Fruit fly (Drosophila melanogaster) whole organism, embryonic: Measurements from ENCODE around the gene CG43796.
A peak's percentile ranks its signal among the peaks of the same experiment; 100 is the strongest.

Experiments used
- Abd-B ChIP-seq: fragments of 200-800 bp; sonication (Bioruptor generic); optimal IDR thresholded peaks from 2 replicates; lab custom pipeline; 2018; ENCODE audit warnings: missing biosample characterization, mild to moderate bottlenecking, missing genetic modification characterization, moderate library complexity
- Atf-2 ChIP-seq: fragments of 200-800 bp; sonication (Bioruptor generic); optimal IDR thresholded peaks from 2 replicates; lab custom pipeline; 2016; ENCODE audit warnings: missing biosample characterization, missing genetic modification characterization
- Atf6 ChIP-seq: fragments of 200-800 bp; sonication (Bioruptor generic); IDR thresholded peaks from 2 replicates; pipeline ENCODE4 v1.3.6; 2022; ENCODE audit warnings: missing biosample characterization, missing genetic modification characterization
- CG12299 ChIP-seq: fragments of 200-800 bp; sonication (Bioruptor generic); optimal IDR thresholded peaks from 2 replicates; lab custom pipeline; 2018; ENCODE audit warnings: missing biosample characterization, mild to moderate bottlenecking, missing genetic modification characterization
- CG13123 ChIP-seq: fragments of 200-800 bp; sonication (Bioruptor generic); optimal IDR thresholded peaks from 2 replicates; lab custom pipeline; 2016; ENCODE audit warnings: missing biosample characterization, missing genetic modification characterization
- CG17829 ChIP-seq: fragments of 200-800 bp; optimal IDR thresholded peaks from 2 replicates; lab custom pipeline; 2019; ENCODE audit warnings: missing biosample characterization, mild to moderate bottlenecking, missing genetic modification characterization, moderate library complexity
- CG34376 ChIP-seq: fragments of 200-800 bp; sonication (Bioruptor generic); optimal IDR thresholded peaks from 2 replicates; lab custom pipeline; 2018; ENCODE audit warnings: missing biosample characterization, mild to moderate bottlenecking, missing genetic modification characterization
- CG3726 ChIP-seq: fragments of 200-800 bp; sonication (Bioruptor generic); IDR thresholded peaks from 3 replicates; pipeline ENCODE4, ENCODE4 v1.3.6; 2022; ENCODE audit warnings: missing biosample characterization, missing genetic modification characterization
- CG4707 ChIP-seq: fragments of 200-800 bp; sonication (Bioruptor generic); optimal IDR thresholded peaks from 2 replicates; lab custom pipeline; 2018; ENCODE audit warnings: missing biosample characterization, mild to moderate bottlenecking, missing genetic modification characterization, moderate library complexity
- CG6272 ChIP-seq: fragments of 200-800 bp; sonication (Bioruptor generic); IDR thresholded peaks from 2 replicates; pipeline ENCODE4 v1.3.6; 2022; ENCODE audit warnings: missing biosample characterization, missing genetic modification characterization
- CG6765 ChIP-seq: fragments of 200-800 bp; sonication (Bioruptor generic); optimal IDR thresholded peaks from 3 replicates; lab custom pipeline; 2017; ENCODE audit warnings: missing biosample characterization, mild to moderate bottlenecking, missing genetic modification characterization
- CG7987 ChIP-seq: fragments of 200-800 bp; sonication (Bioruptor generic); optimal IDR thresholded peaks from 2 replicates; lab custom pipeline; 2018; ENCODE audit warnings: missing biosample characterization, mild to moderate bottlenecking, missing genetic modification characterization, moderate library complexity
- CG8290 ChIP-seq, 3 experiments: fragments of 200-800 bp; sonication (Bioruptor generic); optimal IDR thresholded peaks; 2 replicates each; lab custom pipeline; 2016 to 2019; ENCODE audit warnings: missing biosample characterization in 3 of 3, missing genetic modification characterization in 3 of 3, mild to moderate bottlenecking in 2 of 3, moderate library complexity in 1 of 3
- Dbx ChIP-seq: fragments of 200-800 bp; sonication (Bioruptor generic); IDR thresholded peaks from 3 replicates; pipeline ENCODE4 v1.3.6; 2022; ENCODE audit warnings: missing biosample characterization, missing genetic modification characterization
- Drgx ChIP-seq: fragments of 200-800 bp; sonication (Bioruptor generic); IDR thresholded peaks from 2 replicates; pipeline ENCODE4 v1.3.6; 2022; ENCODE audit warnings: missing biosample characterization, missing genetic modification characterization
- Fer3 ChIP-seq: fragments of 200-800 bp; sonication (Bioruptor generic); optimal IDR thresholded peaks from 2 replicates; lab custom pipeline; 2018; ENCODE audit warnings: missing biosample characterization, mild to moderate bottlenecking, missing genetic modification characterization, moderate library complexity
- HHEX ChIP-seq: fragments of 200-800 bp; sonication (Bioruptor generic); optimal IDR thresholded peaks from 3 replicates; lab custom pipeline; 2017; ENCODE audit warnings: missing biosample characterization, mild to moderate bottlenecking, missing genetic modification characterization, missing genetic modification reagents
- Hmx ChIP-seq: fragments of 200-800 bp; sonication (Bioruptor generic); optimal IDR thresholded peaks from 2 replicates; lab custom pipeline; 2016; ENCODE audit warnings: missing biosample characterization, missing genetic modification characterization
- Jarid2 ChIP-seq: fragments of 200-800 bp; sonication (Bioruptor generic); optimal IDR thresholded peaks from 3 replicates; lab custom pipeline; 2017; ENCODE audit warnings: mild to moderate bottlenecking, missing biosample characterization, missing genetic modification reagents, missing genetic modification characterization
- MTF-1 ChIP-seq: fragments of 200-800 bp; sonication (Bioruptor generic); optimal IDR thresholded peaks from 2 replicates; lab custom pipeline; 2018; ENCODE audit warnings: missing biosample characterization, mild to moderate bottlenecking, missing genetic modification characterization, borderline replicate concordance
- Nf-YC ChIP-seq: fragments of 200-800 bp; optimal IDR thresholded peaks from 3 replicates; lab custom pipeline; 2019; ENCODE audit warnings: missing biosample characterization, mild to moderate bottlenecking, missing genetic modification characterization, moderate library complexity
- NfI ChIP-seq: fragments of 200-800 bp; sonication (Bioruptor generic); optimal IDR thresholded peaks from 3 replicates; lab custom pipeline; 2018; ENCODE audit warnings: missing biosample characterization, mild to moderate bottlenecking, missing genetic modification characterization, moderate library complexity
- Optix ChIP-seq: fragments of 200-800 bp; sonication (Bioruptor generic); IDR thresholded peaks from 3 replicates; pipeline ENCODE4 v1.3.6; 2022; ENCODE audit warnings: missing biosample characterization, missing genetic modification characterization
- Rfx ChIP-seq: fragments of 200-800 bp; sonication (Bioruptor generic); IDR thresholded peaks from 2 replicates; pipeline ENCODE4 v1.3.6; 2022; ENCODE audit warnings: missing biosample characterization, missing genetic modification characterization
- Stat92E ChIP-seq, 3 experiments: fragments of >200 bp in 2 of 3; fragments of 200-800 bp in 1 of 3; sonication (Bioruptor generic) in 1 of 3; optimal IDR thresholded peaks; 2 replicates each; lab custom pipeline; 2017 to 2019; ENCODE audit warnings: missing biosample characterization in 3 of 3, missing genetic modification characterization in 3 of 3, mild to moderate bottlenecking in 1 of 3, moderate library complexity in 1 of 3
- Vsx1 ChIP-seq: fragments of 200-800 bp; sonication (Bioruptor generic); optimal IDR thresholded peaks from 2 replicates; lab custom pipeline; 2017; ENCODE audit warnings: missing biosample characterization, mild to moderate bottlenecking, missing genetic modification characterization, missing genetic modification reagents
- ara ChIP-seq: fragments of 200-800 bp; sonication (Bioruptor generic); IDR thresholded peaks from 2 replicates; pipeline ENCODE4 v1.3.6; 2022; ENCODE audit warnings: missing biosample characterization, missing genetic modification characterization
- bsh ChIP-seq, 2 experiments: fragments of 200-800 bp; sonication (Bioruptor generic); optimal IDR thresholded peaks; 2 replicates each; lab custom pipeline; 2017 to 2018; ENCODE audit warnings: mild to moderate bottlenecking in 2 of 2, missing biosample characterization in 2 of 2, missing genetic modification characterization in 2 of 2, moderate library complexity in 1 of 2
- chinmo ChIP-seq: fragments of 200-800 bp; sonication (Bioruptor generic); IDR thresholded peaks from 4 replicates; pipeline ENCODE4 v1.3.6; 2022; ENCODE audit warnings: missing biosample characterization, missing genetic modification characterization; ENCODE audit not compliant: partially characterized antibody
- ci ChIP-seq: fragments of 200-800 bp; sonication (Bioruptor generic); IDR thresholded peaks from 3 replicates; pipeline ENCODE4 v1.3.6; 2022; ENCODE audit warnings: missing biosample characterization, missing genetic modification characterization
- crol ChIP-seq: fragments of 200-800 bp; sonication (Bioruptor generic); IDR thresholded peaks from 2 replicates; pipeline ENCODE4 v1.3.6; 2022; ENCODE audit warnings: missing biosample characterization, missing genetic modification characterization
- cwo ChIP-seq: fragments of 200-800 bp; sonication (Bioruptor generic); optimal IDR thresholded peaks from 3 replicates; lab custom pipeline; 2017; ENCODE audit warnings: missing biosample characterization, missing genetic modification characterization, mild to moderate bottlenecking, moderate library complexity, missing genetic modification reagents
- dimm ChIP-seq: fragments of 200-800 bp; sonication (Bioruptor generic); IDR thresholded peaks from 2 replicates; pipeline ENCODE4 v1.3.6; 2022; ENCODE audit warnings: missing biosample characterization, missing genetic modification characterization
- dm ChIP-seq: fragments of 200-800 bp; sonication (Bioruptor generic); optimal IDR thresholded peaks from 3 replicates; lab custom pipeline; 2016; ENCODE audit warnings: missing biosample characterization, missing genetic modification characterization
- gcm ChIP-seq: fragments of 200-800 bp; sonication (Bioruptor generic); optimal IDR thresholded peaks from 2 replicates; lab custom pipeline; 2019; ENCODE audit warnings: missing biosample characterization, mild to moderate bottlenecking, missing genetic modification characterization, moderate library complexity
- klu ChIP-seq: fragments of 200-800 bp; sonication (Bioruptor generic); IDR thresholded peaks from 2 replicates; pipeline ENCODE4 v1.3.6; 2022; ENCODE audit warnings: missing biosample characterization, missing genetic modification characterization
- mam ChIP-seq: fragments of 200-800 bp; sonication (Bioruptor generic); optimal IDR thresholded peaks from 3 replicates; lab custom pipeline; 2016; ENCODE audit warnings: missing biosample characterization, missing genetic modification characterization
- nom ChIP-seq: fragments of 200-800 bp; sonication (Bioruptor generic); optimal IDR thresholded peaks from 2 replicates; lab custom pipeline; 2017; ENCODE audit warnings: missing biosample characterization, missing genetic modification characterization, mild to moderate bottlenecking, moderate library complexity, missing genetic modification reagents
- ranshi ChIP-seq: fragments of 200-800 bp; sonication (Bioruptor generic); IDR thresholded peaks from 2 replicates; pipeline ENCODE4 v1.3.6; 2022; ENCODE audit warnings: missing biosample characterization, missing genetic modification characterization
- rib ChIP-seq: fragments of 200-800 bp; sonication (Bioruptor generic); IDR thresholded peaks from 2 replicates; pipeline ENCODE4 v1.3.6; 2022; ENCODE audit warnings: missing biosample characterization, missing genetic modification characterization
- sens ChIP-seq: fragments of 200-800 bp; sonication (Bioruptor generic); peaks from one replicate; lab custom pipeline; 2016; ENCODE audit warnings: missing biosample characterization, missing genetic modification characterization
- sima ChIP-seq: fragments of 200-800 bp; sonication (Bioruptor generic); optimal IDR thresholded peaks from 2 replicates; lab custom pipeline; 2016; ENCODE audit warnings: missing biosample characterization, missing genetic modification characterization
- sisA ChIP-seq: fragments of 200-800 bp; sonication (Bioruptor generic); IDR thresholded peaks from 2 replicates; pipeline ENCODE4 v1.3.6; 2022; ENCODE audit warnings: missing biosample characterization, missing genetic modification characterization
- sob ChIP-seq: fragments of 200-800 bp; sonication (Bioruptor generic); IDR thresholded peaks from 2 replicates; pipeline ENCODE4 v1.3.6; 2022; ENCODE audit warnings: missing biosample characterization, missing genetic modification characterization
- sr ChIP-seq: fragments of 200-800 bp; sonication (Bioruptor generic); IDR thresholded peaks from 3 replicates; pipeline ENCODE4 v1.3.6; 2022; ENCODE audit warnings: missing biosample characterization, missing genetic modification characterization
- sug ChIP-seq: fragments of 200-800 bp; optimal IDR thresholded peaks from 2 replicates; lab custom pipeline; 2019; ENCODE audit warnings: missing biosample characterization, mild to moderate bottlenecking, missing genetic modification characterization, moderate library complexity
- twi ChIP-seq: fragments of 200-800 bp; optimal IDR thresholded peaks from 2 replicates; lab custom pipeline; 2019; ENCODE audit warnings: missing biosample characterization, mild to moderate bottlenecking, missing genetic modification characterization, moderate library complexity
- zf30C ChIP-seq: fragments of 200-800 bp; sonication (Bioruptor generic); optimal IDR thresholded peaks from 3 replicates; lab custom pipeline; 2018; ENCODE audit warnings: missing biosample characterization, mild to moderate bottlenecking, missing genetic modification characterization

CG43796 gene

dm6 chr2L:8528318-8528717, 46.1 kb downstream of the CG43796 start, which contains the start of the genes lmgA and lmgB (continued):
- TF ChIP-seq Stat92E (GFP tag; optimal IDR thresholded peaks at IDR 0.05; lab: Kevin White, UChicago) (peak in 1 of 3 experiments; percentile 52), sug (no peak), sisA (peak; percentile 55; the same call in 1 of the 2 replicates), cwo (GFP tag; lab: Kevin White, UChicago) (no peak), CG17829 (peak; percentile 64)

dm6 chr2L:8528951-8529430, 46.8 kb downstream of the CG43796 start, which contains the start of gene CG17834:
Gene CG17834, plus strand, starts transcription at chr2L:8529141.
- peak; percentile 16 for TF ChIP-seq HHEX (GFP tag; lab: Kevin White, UChicago)
- TF ChIP-seq Hmx (GFP tag; lab: Kevin White, UChicago) = no peak
- no peak for TF ChIP-seq CG13123 (GFP tag; lab: Kevin White, UChicago)
- TF ChIP-seq twi (tag; lab: Kevin White, UChicago) = no peak
- TF ChIP-seq bsh (GFP tag; optimal IDR thresholded peaks at IDR 0.05; lab: Kevin White, UChicago) = no peak
- peak; percentile 52 for TF ChIP-seq Rfx (GFP tag; lab: Robert Waterston, UW)
- peak; percentile 21; the same call in 1 of the 3 replicates for TF ChIP-seq Dbx (GFP tag; lab: Robert Waterston, UW)
- TF ChIP-seq mam (GFP tag; lab: Kevin White, UChicago) = no peak
- TF ChIP-seq Fer3 = peak; percentile 11
- no peak for TF ChIP-seq Abd-B (GFP tag; lab: Kevin White, UChicago)
- TF ChIP-seq Atf6 = 0 out of 2 replicates have a peak, but pooled peaks have one; percentile 37
- no peak for TF ChIP-seq NfI (GFP tag; lab: Kevin White, UChicago)
- peak; percentile 77 for TF ChIP-seq chinmo
- peak; percentile 82 for TF ChIP-seq rib (GFP tag; lab: Robert Waterston, UW)
- TF ChIP-seq dm = no peak
- TF ChIP-seq CG12299 (tag; lab: Kevin White, UChicago) = no peak
- TF ChIP-seq Drgx (GFP tag; lab: Robert Waterston, UW) = 0 out of 2 replicates have a peak, but pooled peaks have one; percentile 18
- peak; percentile 77 for TF ChIP-seq crol (GFP tag; lab: Robert Waterston, UW)
- TF ChIP-seq ara (GFP tag; lab: Robert Waterston, UW) = peak; percentile 13; the same call in 1 of the 2 replicates
- TF ChIP-seq sr (GFP tag; lab: Robert Waterston, UW) = no peak
- TF ChIP-seq CG34376 (GFP tag; lab: Kevin White, UChicago) = peak; percentile 87
- peak; percentile 27 for TF ChIP-seq MTF-1 (GFP tag; lab: Kevin White, UChicago)
- TF ChIP-seq Nf-YC (tag; lab: Kevin White, UChicago) = peak; percentile 77
- TF ChIP-seq CG3726 (GFP tag; lab: Robert Waterston, UW) = no peak
- no peak for TF ChIP-seq Optix (GFP tag; lab: Robert Waterston, UW)
- peak; percentile 12; the same call in 1 of the 2 replicates for TF ChIP-seq ranshi
- peak; percentile 64 for TF ChIP-seq sens (GFP tag; lab: Kevin White, UChicago)
- TF ChIP-seq CG6272 (GFP tag; lab: Robert Waterston, UW) = no peak
- no peak for TF ChIP-seq dimm (GFP tag; lab: Robert Waterston, UW)
- peak; percentile 29 for TF ChIP-seq CG7987 (GFP tag; lab: Kevin White, UChicago)
- TF ChIP-seq CG8290 (GFP tag; optimal IDR thresholded peaks at IDR 0.05; lab: Kevin White, UChicago) = no peak
- peak in 1 of 2 experiments; percentile 65 for TF ChIP-seq CG8290 (tag; optimal IDR thresholded peaks at IDR 0.05; lab: Kevin White, UChicago)
- TF ChIP-seq CG6765 (GFP tag; lab: Kevin White, UChicago) = peak; percentile 40
- 0 out of 2 replicates have a peak, but pooled peaks have one; percentile 9 for TF ChIP-seq klu (GFP tag; lab: Robert Waterston, UW)
- no peak for TF ChIP-seq Vsx1 (GFP tag; lab: Kevin White, UChicago)
- TF ChIP-seq zf30C (GFP tag; lab: Kevin White, UChicago) = no peak
- TF ChIP-seq sob (GFP tag; lab: Robert Waterston, UW) = 0 out of 2 replicates have a peak, but pooled peaks have one; percentile 12
- TF ChIP-seq ci (GFP tag; lab: Robert Waterston, UW) = peak; percentile 59; the same call in 2 of the 3 replicates
- peak; percentile 67 for TF ChIP-seq cwo (GFP tag; lab: Kevin White, UChicago)
- TF ChIP-seq CG4707 (GFP tag; lab: Kevin White, UChicago) = no peak
- TF ChIP-seq sima (GFP tag; lab: Kevin White, UChicago) = no peak
- TF ChIP-seq Atf-2 (GFP tag; lab: Kevin White, UChicago) = no peak
- peak; percentile 65 for TF ChIP-seq nom
- peak; percentile 88 for TF ChIP-seq Jarid2 (GFP tag; lab: Kevin White, UChicago)
- no peak for TF ChIP-seq gcm
